Worm (Caenorhabditis elegans) whole organism, L4 larva: ENCODE data around the gene F55A4.3.

ENCODE experiments used
- D1046.2 ChIP-seq: fragments of 200-800 bp; sonication (Bioruptor generic); IDR thresholded peaks from 2 replicates; pipeline ENCODE4 v1.3.6; 2022; ENCODE audit warnings: missing genetic modification characterization, missing compliant biosample characterization
- F10B5.3 ChIP-seq: sonication (generic microtip); optimal IDR thresholded peaks from 2 replicates; lab custom pipeline; 2016; ENCODE audit warnings: mild to moderate bottlenecking, missing genetic modification characterization, missing compliant biosample characterization
- F37D6.2 ChIP-seq: sonication (generic microtip); optimal IDR thresholded peaks from 2 replicates; lab custom pipeline; 2016; ENCODE audit warnings: mild to moderate bottlenecking, missing genetic modification characterization, missing compliant biosample characterization
- R02D3.7 ChIP-seq: fragments of 150-350 bp; sonication (generic microtip); optimal IDR thresholded peaks from 3 replicates; lab custom pipeline; 2014; ENCODE audit warnings: missing biosample characterization, missing genetic modification characterization
- Y105C5A.15 ChIP-seq: fragments of 200-800 bp; sonication (Bioruptor generic); IDR thresholded peaks from 2 replicates; pipeline ENCODE4 v1.3.6; 2022; ENCODE audit warnings: missing genetic modification characterization, missing compliant biosample characterization
- Y75B8A.6 ChIP-seq: fragments of 200-800 bp; sonication (Bioruptor generic); IDR thresholded peaks from 2 replicates; pipeline ENCODE4 v1.3.6; 2022; ENCODE audit warnings: missing genetic modification reagents, missing genetic modification characterization, missing compliant biosample characterization
- ZK337.2 ChIP-seq: fragments of 200-800 bp; sonication (Bioruptor generic); IDR thresholded peaks from 2 replicates; pipeline ENCODE4 v1.3.6; 2022; ENCODE audit warnings: missing genetic modification reagents, missing genetic modification characterization, missing compliant biosample characterization
- ama-1 ChIP-seq: fragments of 150-350 bp; optimal IDR thresholded peaks from 2 replicates; lab custom pipeline; 2014; ENCODE audit warnings: inconsistent platforms, mixed read lengths
- ceh-20 ChIP-seq: fragments of 200-800 bp; sonication (Bioruptor generic); IDR thresholded peaks from 2 replicates; pipeline ENCODE4 v1.3.6; 2022; ENCODE audit warnings: missing genetic modification reagents, missing genetic modification characterization, missing compliant biosample characterization
- ceh-28 ChIP-seq: fragments of 150-350 bp; optimal IDR thresholded peaks from 2 replicates; lab custom pipeline; 2014; ENCODE audit warnings: missing biosample characterization, missing genetic modification reagents, missing genetic modification characterization
- ces-1 ChIP-seq: fragments of 150-350 bp; sonication (generic microtip); optimal IDR thresholded peaks from 4 replicates; lab custom pipeline; 2014; ENCODE audit warnings: missing biosample characterization, missing genetic modification reagents, missing genetic modification characterization
- dmd-8 ChIP-seq: fragments of 200-800 bp; sonication (Bioruptor generic); IDR thresholded peaks from 2 replicates; pipeline ENCODE4 v1.3.6; 2022; ENCODE audit warnings: missing genetic modification characterization, missing compliant biosample characterization
- egl-27 ChIP-seq: sonication (generic microtip); optimal IDR thresholded peaks from 3 replicates; lab custom pipeline; 2017; ENCODE audit warnings: missing biosample characterization, missing genetic modification reagents, missing genetic modification characterization
- hif-1 ChIP-seq, 2 experiments: sonication (generic microtip); optimal IDR thresholded peaks; 2 replicates each; lab custom pipeline; 2016 to 2017; ENCODE audit warnings: missing compliant biosample characterization in 2 of 2, missing genetic modification characterization in 2 of 2, missing genetic modification reagents in 2 of 2, missing genotype in 2 of 2, mild to moderate bottlenecking in 1 of 2
- hmg-1.1 ChIP-seq: fragments of 200-800 bp; sonication (Bioruptor generic); IDR thresholded peaks from 2 replicates; pipeline ENCODE4 v1.3.6; 2022; ENCODE audit warnings: missing genetic modification reagents, missing genetic modification characterization, missing compliant biosample characterization
- lin-13 ChIP-seq: fragments of 150-350 bp; optimal IDR thresholded peaks from 2 replicates; lab custom pipeline; 2014; ENCODE audit warnings: missing biosample characterization, missing genetic modification reagents, missing genetic modification characterization
- lsy-2 ChIP-seq, 2 experiments: fragments of 150-350 bp in 1 of 2; sonication (generic microtip) in 1 of 2; optimal IDR thresholded peaks; 2 replicates each; lab custom pipeline; 2014 to 2017; ENCODE audit warnings: missing biosample characterization in 2 of 2, missing genetic modification characterization in 2 of 2
- madf-9 ChIP-seq: fragments of 200-800 bp; sonication (Bioruptor generic); conservative IDR thresholded peaks from 2 replicates; pipeline ENCODE4 v1.3.6; 2022; ENCODE audit warnings: missing genetic modification reagents, missing genetic modification characterization, missing compliant biosample characterization
- mdl-1 ChIP-seq, 2 experiments: fragments of 150-350 bp in 1 of 2; sonication (generic microtip) in 1 of 2; optimal IDR thresholded peaks; 2 replicates each; lab custom pipeline; 2014 to 2017; ENCODE audit warnings: missing biosample characterization in 2 of 2, missing genetic modification characterization in 2 of 2
- mdt-29 ChIP-seq: fragments of 200-800 bp; sonication (Bioruptor generic); IDR thresholded peaks from 2 replicates; pipeline ENCODE4 v1.3.6; 2022; ENCODE audit warnings: missing genetic modification reagents, missing genetic modification characterization, missing compliant biosample characterization
- mxl-2 ChIP-seq: fragments of 200-800 bp; sonication (Bioruptor generic); conservative IDR thresholded peaks from 2 replicates; pipeline ENCODE4 v1.3.6; 2022; ENCODE audit warnings: missing genetic modification reagents, missing genetic modification characterization, missing compliant biosample characterization
- nhr-10 ChIP-seq: fragments of 150-350 bp; optimal IDR thresholded peaks from 2 replicates; lab custom pipeline; 2014; ENCODE audit warnings: missing biosample characterization, missing genetic modification characterization
- nhr-102 ChIP-seq: sonication (generic microtip); optimal IDR thresholded peaks from 2 replicates; lab custom pipeline; 2016; ENCODE audit warnings: mild to moderate bottlenecking, missing genetic modification characterization, moderate library complexity, missing compliant biosample characterization
- nhr-111 ChIP-seq: fragments of 200-800 bp; sonication (Bioruptor generic); optimal IDR thresholded peaks from 2 replicates; lab custom pipeline; 2018; ENCODE audit warnings: mild to moderate bottlenecking, missing genetic modification characterization, missing compliant biosample characterization
- nhr-237 ChIP-seq: sonication (generic microtip); optimal IDR thresholded peaks from 2 replicates; lab custom pipeline; 2017; ENCODE audit warnings: missing biosample characterization, missing genetic modification characterization
- nhr-41 ChIP-seq: fragments of 200-800 bp; sonication (Bioruptor generic); IDR thresholded peaks from 2 replicates; pipeline ENCODE4 v1.3.6; 2022; ENCODE audit warnings: missing genetic modification reagents, missing genetic modification characterization, missing compliant biosample characterization
- nhr-6 ChIP-seq: fragments of 150-350 bp; optimal IDR thresholded peaks from 2 replicates; lab custom pipeline; 2014; ENCODE audit warnings: missing biosample characterization, missing genetic modification characterization
- nhr-76 ChIP-seq: fragments of 150-350 bp; optimal IDR thresholded peaks from 2 replicates; lab custom pipeline; 2014; ENCODE audit warnings: missing biosample characterization, missing genetic modification characterization
- nhr-77 ChIP-seq: fragments of 150-350 bp; optimal IDR thresholded peaks from 2 replicates; lab custom pipeline; 2014; ENCODE audit warnings: missing biosample characterization, missing genetic modification characterization
- sdz-12 ChIP-seq: fragments of 200-800 bp; sonication (Bioruptor generic); optimal IDR thresholded peaks from 2 replicates; lab custom pipeline; 2018; ENCODE audit warnings: mild to moderate bottlenecking, missing genetic modification characterization, missing compliant biosample characterization
- set-16 ChIP-seq: fragments of 200-800 bp; sonication (Bioruptor generic); IDR thresholded peaks from 2 replicates; pipeline ENCODE4 v1.3.6; 2022; ENCODE audit warnings: missing genetic modification reagents, missing genetic modification characterization, missing compliant biosample characterization
- snpc-1.2 ChIP-seq: fragments of 200-800 bp; sonication (Bioruptor generic); IDR thresholded peaks from 2 replicates; pipeline ENCODE4 v1.3.6; 2022; ENCODE audit warnings: missing genetic modification reagents, missing genetic modification characterization, missing compliant biosample characterization
- snpc-4 ChIP-seq: fragments of 150-350 bp; optimal IDR thresholded peaks from 2 replicates; lab custom pipeline; 2014; ENCODE audit warnings: missing biosample characterization, missing genetic modification characterization
- unc-130 ChIP-seq: sonication (generic microtip); optimal IDR thresholded peaks from 2 replicates; lab custom pipeline; 2016; ENCODE audit warnings: missing genetic modification reagents, missing genetic modification characterization, missing compliant biosample characterization
- unc-39 ChIP-seq: sonication (generic microtip); optimal IDR thresholded peaks from 2 replicates; lab custom pipeline; 2017; ENCODE audit warnings: missing biosample characterization, missing genetic modification characterization
- unc-62 ChIP-seq, 3 experiments: fragments of 150-350 bp in 1 of 3; sonication (generic microtip); optimal IDR thresholded peaks in 2 of 3; peaks in 1 of 3; 1 replicate in 1 of 3; 2 replicates in 2 of 3; lab custom pipeline; 2014 to 2017; ENCODE audit warnings: missing biosample characterization in 3 of 3, missing genetic modification characterization in 3 of 3, missing genetic modification reagents in 3 of 3, missing genotype in 1 of 3
- zfp-3 ChIP-seq: fragments of 200-800 bp; sonication (Bioruptor generic); conservative IDR thresholded peaks from 2 replicates; pipeline ENCODE4 v1.3.6; 2022; ENCODE audit warnings: missing genetic modification reagents, missing genetic modification characterization, missing compliant biosample characterization
- ztf-11 ChIP-seq: fragments of 150-350 bp; optimal IDR thresholded peaks from 2 replicates; lab custom pipeline; 2014; ENCODE audit warnings: missing biosample characterization, missing genetic modification characterization

The F55A4.3 gene

DNA sequence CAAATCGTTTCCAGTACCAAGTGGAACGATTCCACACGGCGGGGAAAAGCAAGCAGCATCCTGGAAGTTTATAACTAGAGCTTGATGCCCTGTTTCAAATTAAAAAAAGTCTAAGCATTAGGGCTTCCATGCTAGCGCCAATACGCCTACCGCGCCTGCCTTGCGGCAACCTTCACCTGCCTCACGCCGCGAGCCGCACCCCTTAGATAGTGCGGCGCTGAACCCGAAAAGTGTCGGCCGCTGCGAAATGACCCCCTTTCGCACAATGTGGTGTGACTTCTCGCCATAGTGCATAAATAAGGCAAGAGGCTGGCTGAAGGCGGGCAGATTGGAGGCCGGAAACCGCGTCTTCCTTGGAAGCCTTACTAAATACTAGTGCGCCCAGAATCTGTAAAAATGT, 38.4 kb downstream of the F55A4.3 start:
- TF ChIP-seq nhr-76 (tag; lab: Kevin White, UChicago): no peak
- TF ChIP-seq madf-9 (GFP tag; lab: Robert Waterston, UW): 0 out of 2 replicates have a peak, but pooled peaks have one; percentile 6
- peak; percentile 12 for TF ChIP-seq nhr-102 (tag; lab: Kevin White, UChicago)
- TF ChIP-seq ceh-28 (tag; lab: Kevin White, UChicago): no peak
- no peak for TF ChIP-seq Y75B8A.6 (GFP tag; lab: Robert Waterston, UW)
- peak in 1 of 2 experiments; percentile 42 for TF ChIP-seq unc-62 (GFP tag; optimal IDR thresholded peaks at IDR 0.05 in 1 of 2; lab: Kevin White, UChicago)
- TF ChIP-seq unc-62 (tag; optimal IDR thresholded peaks at IDR 0.05; lab: Kevin White, UChicago): no peak
- TF ChIP-seq lin-13 (GFP tag; lab: Kevin White, UChicago): no peak
- no peak for TF ChIP-seq lsy-2 (tag; optimal IDR thresholded peaks at IDR 0.05; lab: Kevin White, UChicago)
- no peak for TF ChIP-seq mxl-2 (GFP tag; lab: Robert Waterston, UW)
- TF ChIP-seq egl-27 (tag; lab: Kevin White, UChicago): no peak
- no peak for TF ChIP-seq ceh-20 (GFP tag; lab: Robert Waterston, UW)
- TF ChIP-seq mdl-1 (tag; optimal IDR thresholded peaks at IDR 0.05; lab: Kevin White, UChicago): no peak
- TF ChIP-seq nhr-6 (tag; lab: Kevin White, UChicago): no peak
- peak; percentile 89 for TF ChIP-seq set-16
- no peak for TF ChIP-seq ZK337.2 (GFP tag; lab: Robert Waterston, UW)
- no peak for TF ChIP-seq snpc-4 (tag; lab: Kevin White, UChicago)
- TF ChIP-seq unc-130 (GFP tag; lab: Kevin White, UChicago): no peak
- no peak for TF ChIP-seq ztf-11 (tag; lab: Kevin White, UChicago)
- no peak for TF ChIP-seq hmg-1.1 (GFP tag; lab: Robert Waterston, UW)
- TF ChIP-seq snpc-1.2 (GFP tag; lab: Robert Waterston, UW): no peak
- TF ChIP-seq ces-1 (GFP tag; lab: Kevin White, UChicago): no peak
- TF ChIP-seq unc-39 (tag; lab: Kevin White, UChicago): no peak
- no peak for TF ChIP-seq zfp-3
- TF ChIP-seq nhr-41: no peak
- no peak for TF ChIP-seq nhr-10
- 0 out of 2 replicates have a peak, but pooled peaks have one; percentile 38 for TF ChIP-seq D1046.2 (GFP tag; lab: Robert Waterston, UW)
- no peak for TF ChIP-seq nhr-77 (tag; lab: Kevin White, UChicago)
- no peak for TF ChIP-seq nhr-111 (GFP tag; lab: Kevin White, UChicago)
- TF ChIP-seq sdz-12: no peak
- no peak for TF ChIP-seq hif-1 (tag; optimal IDR thresholded peaks at IDR 0.05; lab: Kevin White, UChicago)
- no peak for TF ChIP-seq Y105C5A.15 (GFP tag; lab: Robert Waterston, UW)
- no peak for TF ChIP-seq nhr-237 (tag; lab: Kevin White, UChicago)
- no peak for TF ChIP-seq ama-1 (lab: Kevin White, UChicago)

DNA sequence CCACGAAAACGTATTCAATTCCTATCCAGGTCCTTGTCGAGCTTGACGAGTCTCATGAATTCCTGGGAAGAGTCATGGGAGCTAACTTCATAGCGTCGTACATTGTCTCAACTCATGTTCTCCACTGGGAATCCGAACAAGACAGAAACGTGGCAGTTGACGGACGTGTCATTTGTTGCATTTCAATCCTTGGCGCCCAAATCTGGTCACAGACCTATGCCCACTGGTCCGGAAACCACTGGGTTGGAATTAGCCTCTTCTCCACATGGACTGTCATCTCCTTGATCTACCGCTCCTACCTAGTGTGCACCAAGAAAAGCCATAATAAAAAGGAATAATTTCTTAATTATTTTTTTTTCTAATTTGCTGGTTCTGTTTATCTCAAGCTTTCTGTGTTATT, 42.3 kb downstream of the F55A4.3 start:
- 0 out of 2 replicates have a peak, but pooled peaks have one; percentile 55 for TF ChIP-seq dmd-8 (GFP tag; lab: Robert Waterston, UW)
- no peak for TF ChIP-seq F37D6.2
- TF ChIP-seq mdt-29 (GFP tag; lab: Robert Waterston, UW): no peak
- no peak for TF ChIP-seq hif-1 (tag; optimal IDR thresholded peaks at IDR 0.05; lab: Kevin White, UChicago)
- no peak for TF ChIP-seq madf-9 (GFP tag; lab: Robert Waterston, UW)
- TF ChIP-seq R02D3.7 (tag; lab: Kevin White, UChicago): no peak
- TF ChIP-seq F10B5.3 (tag; lab: Kevin White, UChicago): no peak
